Fruit fly (Drosophila melanogaster): Measurements from ENCODE around the gene CG14826.

CG14826 gene

DNA sequence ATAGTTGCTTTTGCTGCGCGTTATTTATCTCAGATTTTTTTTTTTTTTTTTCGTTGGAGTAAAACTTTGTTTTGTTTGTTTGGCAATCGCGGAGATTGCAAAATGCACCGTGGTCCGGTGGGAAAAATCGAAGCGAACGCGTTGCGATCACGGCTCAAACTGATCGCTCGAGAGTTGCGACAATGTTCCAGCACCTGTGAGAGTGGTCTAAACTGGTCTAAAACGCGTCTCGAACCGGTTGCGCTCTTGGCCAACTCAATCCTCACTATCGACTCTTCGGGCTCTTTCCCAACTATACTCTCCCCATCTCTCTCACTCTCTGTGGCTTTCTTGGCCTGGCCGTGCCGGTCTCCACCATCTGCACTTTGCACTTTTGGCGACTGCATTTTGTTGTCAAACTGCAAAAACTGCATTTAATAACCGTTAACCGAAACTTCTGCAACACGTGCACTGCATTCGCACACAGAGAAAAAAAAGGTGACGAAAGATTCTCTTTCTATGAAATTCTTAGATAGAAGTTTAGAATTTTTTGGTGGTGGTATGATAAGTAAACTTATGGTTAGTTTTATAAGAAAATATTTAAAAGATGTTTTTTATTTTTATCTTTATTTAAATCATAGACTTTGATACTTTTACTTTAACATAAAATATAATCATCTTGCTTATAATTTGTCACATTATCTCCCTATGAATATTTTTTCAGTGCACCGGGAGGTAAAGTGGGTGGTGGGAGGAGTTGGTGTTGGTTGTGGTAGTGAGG is 29.6 kb downstream of the CG14826 start, which contains the start of gene CG14830 (continued):
- TF ChIP-seq Gsc (GFP tag; IDR thresholded peaks at IDR 0.05) (no peak), aop (GFP tag; IDR thresholded peaks at IDR 0.05) (no peak), eyg (GFP tag; optimal IDR thresholded peaks at IDR 0.05) (no peak), Doc3 (GFP tag; IDR thresholded peaks at IDR 0.05; ENCODE audit: partially characterized antibody) (no peak), Stat92E (GFP tag; optimal IDR thresholded peaks at IDR 0.05) (no peak), emc (GFP tag; optimal IDR thresholded peaks at IDR 0.05) (no peak), gt (GFP tag; IDR thresholded peaks at IDR 0.05) (no peak), Six4 (GFP tag; optimal IDR thresholded peaks at IDR 0.05) (no peak), CG8089 (GFP tag; optimal IDR thresholded peaks at IDR 0.05) (no peak), CG13296 (GFP tag; optimal IDR thresholded peaks at IDR 0.05) (no peak), sens (GFP tag) (peak; percentile 30), nom (GFP tag; optimal IDR thresholded peaks at IDR 0.05) (peak; percentile 83), Blimp-1 (GFP tag; optimal IDR thresholded peaks at IDR 0.05) (peak; percentile 24), chinmo (GFP tag; IDR thresholded peaks at IDR 0.05; ENCODE audit: partially characterized antibody) (peak; percentile 54; the same call in 1 of the 4 replicates), chn (GFP tag; optimal IDR thresholded peaks at IDR 0.05) (no peak), salm (tag; optimal IDR thresholded peaks at IDR 0.05) (no peak), CG12769 (tag; optimal IDR thresholded peaks at IDR 0.05) (no peak), yki (optimal IDR thresholded peaks at IDR 0.05) (peak; percentile 13), Trl (optimal IDR thresholded peaks at IDR 0.05) (peak; percentile 64 to 69), Trl (GFP tag; optimal IDR thresholded peaks at IDR 0.05) (no peak), CG5245 (GFP tag; optimal IDR thresholded peaks at IDR 0.05) (no peak), CG31441 (GFP tag; IDR thresholded peaks at IDR 0.05) (no peak; the same call in 1 of the 2 replicates), ken (GFP tag; IDR thresholded peaks at IDR 0.05) (no peak), gcm2 (GFP tag; optimal IDR thresholded peaks at IDR 0.05) (no peak), exex (tag; optimal IDR thresholded peaks at IDR 0.05) (no peak), Doc2 (GFP tag; IDR thresholded peaks at IDR 0.05) (no peak), ewg (GFP tag; optimal IDR thresholded peaks at IDR 0.05) (no peak), org-1 (GFP tag; optimal IDR thresholded peaks at IDR 0.05) (no peak), HmgZ (tag; optimal IDR thresholded peaks at IDR 0.05) (no peak), sqz (GFP tag; optimal IDR thresholded peaks at IDR 0.05) (peak; percentile 22), tio (GFP tag; optimal IDR thresholded peaks at IDR 0.05) (no peak), Pdp1 (GFP tag; optimal IDR thresholded peaks at IDR 0.05) (no peak), crc (GFP tag; optimal IDR thresholded peaks at IDR 0.05) (no peak), CG7372 (GFP tag; IDR thresholded peaks at IDR 0.05) (no peak), CG10321 (GFP tag; IDR thresholded peaks at IDR 0.05) (no peak), Dip2 (GFP tag; IDR thresholded peaks at IDR 0.05) (no peak), ato (GFP tag; IDR thresholded peaks at IDR 0.05; ENCODE audit: partially characterized antibody) (no peak), chm (GFP tag; IDR thresholded peaks at IDR 0.05) (0 out of 2 replicates have a peak, but pooled peaks have one; percentile 33), CG1647 (GFP tag; optimal IDR thresholded peaks at IDR 0.05) (no peak), HLH4C (GFP tag; IDR thresholded peaks at IDR 0.05; ENCODE audit: partially characterized antibody) (0 out of 3 replicates have a peak, but pooled peaks have one; percentile 13), pan (optimal IDR thresholded peaks at IDR 0.05) (no peak), pan (GFP tag; optimal IDR thresholded peaks at IDR 0.05 in 1 of 2, IDR thresholded peaks at IDR 0.05 in 1 of 2) (no peak), ase (GFP tag; IDR thresholded peaks at IDR 0.05) (no peak), tgo (GFP tag; IDR thresholded peaks at IDR 0.05) (no peak), CG14667 (GFP tag; IDR thresholded peaks at IDR 0.05) (no peak), Antp (GFP tag; optimal IDR thresholded peaks at IDR 0.05) (no peak), twi (tag; optimal IDR thresholded peaks at IDR 0.05) (no peak), Abd-B (GFP tag; optimal IDR thresholded peaks at IDR 0.05) (no peak), seq (GFP tag; IDR thresholded peaks at IDR 0.05) (no peak), CG11696 (GFP tag; IDR thresholded peaks at IDR 0.05) (no peak), Hr3 (GFP tag; optimal IDR thresholded peaks at IDR 0.05) (no peak)

Measured in whole organism, embryonic.